Fruit fly (Drosophila melanogaster) whole organism, adult: Measurements from ENCODE around the gene Jhbp5.

Source experiments
- CG11617 ChIP-seq: fragments of 200-800 bp; sonication (Bioruptor generic); optimal IDR thresholded peaks from 2 replicates; lab custom pipeline; 2017; ENCODE audit warnings: mild to moderate bottlenecking, missing biosample characterization, missing genetic modification reagents, missing genetic modification characterization
- CG12768 ChIP-seq: fragments of 200-800 bp; sonication (Bioruptor generic); optimal IDR thresholded peaks from 2 replicates; lab custom pipeline; 2017; ENCODE audit warnings: missing biosample characterization, missing genetic modification characterization, mild to moderate bottlenecking, moderate library complexity, missing genetic modification reagents
- CG14711 ChIP-seq: fragments of 200-800 bp; sonication (Bioruptor generic); optimal IDR thresholded peaks from 2 replicates; lab custom pipeline; 2018; ENCODE audit warnings: missing biosample characterization, mild to moderate bottlenecking, missing genetic modification characterization, moderate library complexity
- CG1620 ChIP-seq: fragments of 200-800 bp; sonication (Bioruptor generic); optimal IDR thresholded peaks from 2 replicates; lab custom pipeline; 2016; ENCODE audit warnings: missing biosample characterization, missing genetic modification characterization
- CG33017 ChIP-seq: fragments of 200-800 bp; sonication (Bioruptor generic); optimal IDR thresholded peaks from 2 replicates; lab custom pipeline; 2018; ENCODE audit warnings: missing biosample characterization, mild to moderate bottlenecking, missing genetic modification characterization, moderate library complexity
- CG5204 ChIP-seq: fragments of 200-800 bp; sonication (Bioruptor generic); optimal IDR thresholded peaks from 2 replicates; lab custom pipeline; 2016; ENCODE audit warnings: missing biosample characterization, missing genetic modification characterization
- CG7045 ChIP-seq: fragments of 200-800 bp; sonication (Bioruptor generic); optimal IDR thresholded peaks from 2 replicates; lab custom pipeline; 2017; ENCODE audit warnings: missing biosample characterization, mild to moderate bottlenecking, missing genetic modification characterization
- CG7101 ChIP-seq: fragments of 200-800 bp; sonication (Bioruptor generic); optimal IDR thresholded peaks from 2 replicates; lab custom pipeline; 2018; ENCODE audit warnings: missing biosample characterization, mild to moderate bottlenecking, missing genetic modification characterization, moderate library complexity
- Clk ChIP-seq: fragments of 200-800 bp; sonication (Bioruptor generic); optimal IDR thresholded peaks from 2 replicates; lab custom pipeline; 2017; ENCODE audit warnings: missing biosample characterization, missing genetic modification characterization
- Crg-1 ChIP-seq: fragments of 200-800 bp; sonication (Bioruptor generic); optimal IDR thresholded peaks from 2 replicates; lab custom pipeline; 2016; ENCODE audit warnings: missing biosample characterization, missing genetic modification characterization
- Hr96 ChIP-seq: fragments of 200-800 bp; sonication (Bioruptor generic); optimal IDR thresholded peaks from 2 replicates; lab custom pipeline; 2016; ENCODE audit warnings: missing biosample characterization, missing genetic modification characterization
- Mnt ChIP-seq: fragments of 200-800 bp; sonication (Bioruptor generic); optimal IDR thresholded peaks from 2 replicates; lab custom pipeline; 2016; ENCODE audit warnings: missing biosample characterization, mild to moderate bottlenecking, missing genetic modification characterization
- bab1 ChIP-seq: fragments of 200-800 bp; sonication (Bioruptor generic); optimal IDR thresholded peaks from 3 replicates; lab custom pipeline; 2019; ENCODE audit warnings: missing biosample characterization, mild to moderate bottlenecking, missing genetic modification characterization, moderate library complexity
- cic ChIP-seq: fragments of 200-800 bp; sonication (Bioruptor generic); optimal IDR thresholded peaks from 2 replicates; lab custom pipeline; 2017; ENCODE audit warnings: missing biosample characterization, mild to moderate bottlenecking, missing genetic modification characterization, moderate library complexity
- cnc ChIP-seq, 2 experiments: fragments of >200 bp; optimal IDR thresholded peaks; 2 replicates each; lab custom pipeline; 2017
- kay ChIP-seq: fragments of 200-800 bp; sonication (Bioruptor generic); peaks from one replicate; lab custom pipeline; 2016; ENCODE audit warnings: missing biosample characterization, missing genetic modification characterization, borderline replicate concordance
- ovo ChIP-seq: fragments of 200-800 bp; sonication (Bioruptor generic); optimal IDR thresholded peaks from 2 replicates; lab custom pipeline; 2016; ENCODE audit warnings: missing biosample characterization, missing genetic modification characterization
- pad ChIP-seq: fragments of 200-800 bp; sonication (Bioruptor generic); optimal IDR thresholded peaks from 3 replicates; lab custom pipeline; 2017; ENCODE audit warnings: missing biosample characterization, missing genetic modification characterization, mild to moderate bottlenecking, moderate library complexity, missing genetic modification reagents
- tj ChIP-seq: fragments of 200-800 bp; sonication (Bioruptor generic); optimal IDR thresholded peaks from 3 replicates; lab custom pipeline; 2017; ENCODE audit warnings: missing biosample characterization, mild to moderate bottlenecking, missing genetic modification characterization, moderate library complexity
- toe ChIP-seq: fragments of 200-800 bp; sonication (Bioruptor generic); optimal IDR thresholded peaks from 2 replicates; lab custom pipeline; 2016; ENCODE audit warnings: missing biosample characterization, missing genetic modification characterization

The Jhbp5 gene

dm6 chr3R:16011698-16012332, 34.1 kb downstream of the Jhbp5 start:
- TF ChIP-seq tj (GFP tag; lab: Kevin White, UChicago): peak; percentile 56
- peak; percentile 49 for TF ChIP-seq CG11617
- peak; percentile 23 for TF ChIP-seq CG14711
- peak; percentile 92 for TF ChIP-seq cic
- peak; percentile 91 for TF ChIP-seq kay (GFP tag; lab: Kevin White, UChicago)
- no peak for TF ChIP-seq CG1620
- no peak for TF ChIP-seq toe
- TF ChIP-seq CG7101 (tag; lab: Kevin White, UChicago): peak; percentile 45
- peak; percentile 6 for TF ChIP-seq Crg-1
- peak; percentile 57 for TF ChIP-seq ovo
- TF ChIP-seq Mnt (GFP tag; lab: Kevin White, UChicago): peak; percentile 52
- TF ChIP-seq Hr96 (GFP tag; lab: Kevin White, UChicago): peak; percentile 62
- peak; percentile 74 for TF ChIP-seq Clk (GFP tag; lab: Kevin White, UChicago)
- TF ChIP-seq CG33017 (tag; lab: Kevin White, UChicago): peak; percentile 49
- peak; percentile 69 for TF ChIP-seq CG12768 (GFP tag; lab: Kevin White, UChicago)
- TF ChIP-seq bab1: no peak
- no peak for TF ChIP-seq CG5204 (GFP tag; lab: Kevin White, UChicago)
- peak; percentile 71 for TF ChIP-seq CG7045 (GFP tag; lab: Kevin White, UChicago)
- no peak for TF ChIP-seq cnc (optimal IDR thresholded peaks at IDR 0.05; lab: Kevin White, UChicago)
- TF ChIP-seq pad (GFP tag; lab: Kevin White, UChicago): peak; percentile 46

DNA sequence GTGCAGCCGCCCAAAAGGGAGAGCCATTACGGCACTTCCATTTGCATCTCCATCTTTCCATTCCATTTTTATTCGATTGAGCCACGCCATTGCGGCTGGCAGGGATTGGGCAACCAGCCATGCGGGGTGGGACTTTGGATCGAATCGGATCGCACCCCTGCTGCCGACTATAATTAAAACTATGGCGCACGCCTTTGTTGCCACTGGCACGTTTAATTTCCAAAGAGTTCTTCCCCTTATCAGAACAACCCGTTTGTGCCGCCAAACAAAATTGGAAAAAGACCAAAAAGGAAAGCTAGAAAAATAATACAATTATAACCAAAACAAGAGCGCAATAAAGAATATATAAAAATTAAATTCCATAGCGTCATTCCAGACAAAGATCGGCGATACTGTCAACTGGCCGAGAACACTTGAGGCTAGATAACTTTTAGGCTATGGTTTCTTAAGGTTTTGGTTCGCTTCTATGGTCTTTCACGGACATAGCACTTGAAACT, 35.9 kb downstream of the Jhbp5 start:
- TF ChIP-seq kay (GFP tag; lab: Kevin White, UChicago): peak; percentile 75
- TF ChIP-seq cic: no peak

DNA sequence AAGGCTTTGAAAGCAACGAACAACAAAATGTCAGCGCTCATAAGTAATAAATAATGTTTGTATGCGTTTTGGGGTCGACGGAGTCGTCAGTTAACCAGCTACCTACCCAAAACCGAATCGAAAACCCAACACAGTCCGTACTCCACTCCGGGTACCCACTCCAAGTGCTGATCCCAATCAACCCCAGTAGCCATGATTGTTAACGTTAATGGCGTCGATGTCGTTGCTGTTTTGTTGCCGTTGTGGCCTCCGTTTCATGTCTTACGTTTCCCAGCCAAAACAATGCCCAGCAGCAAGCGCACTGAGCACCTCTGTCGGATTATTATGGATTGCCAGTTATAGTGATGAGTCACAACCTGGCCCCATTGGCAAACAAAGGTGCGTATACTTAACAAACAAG, 36.9 kb downstream of the Jhbp5 start, which contains the start of gene GATAe:
Gene GATAe, plus strand, starts transcription at position 76 of the 400 bp plus-strand sequence.
- TF ChIP-seq CG1620 (no peak), Clk (GFP tag; lab: Kevin White, UChicago) (no peak), CG7101 (tag; lab: Kevin White, UChicago) (no peak), cnc (optimal IDR thresholded peaks at IDR 0.05; lab: Kevin White, UChicago) (no peak), ovo (no peak), kay (GFP tag; lab: Kevin White, UChicago) (no peak)

dm6 chr3R:16008300-16008699, 37.6 kb downstream of the Jhbp5 start:
- no peak for TF ChIP-seq CG5204 (GFP tag; lab: Kevin White, UChicago)
- TF ChIP-seq Mnt (GFP tag; lab: Kevin White, UChicago): no peak
- TF ChIP-seq pad (GFP tag; lab: Kevin White, UChicago): no peak
- no peak for TF ChIP-seq CG12768 (GFP tag; lab: Kevin White, UChicago)
- TF ChIP-seq CG11617: no peak
- TF ChIP-seq Clk (GFP tag; lab: Kevin White, UChicago): no peak
- no peak for TF ChIP-seq bab1
- no peak for TF ChIP-seq Crg-1
- no peak for TF ChIP-seq ovo
- peak; percentile 21 for TF ChIP-seq Hr96 (GFP tag; lab: Kevin White, UChicago)
- no peak for TF ChIP-seq tj (GFP tag; lab: Kevin White, UChicago)
- TF ChIP-seq cic: peak; percentile 45
- no peak for TF ChIP-seq CG33017 (tag; lab: Kevin White, UChicago)

DNA sequence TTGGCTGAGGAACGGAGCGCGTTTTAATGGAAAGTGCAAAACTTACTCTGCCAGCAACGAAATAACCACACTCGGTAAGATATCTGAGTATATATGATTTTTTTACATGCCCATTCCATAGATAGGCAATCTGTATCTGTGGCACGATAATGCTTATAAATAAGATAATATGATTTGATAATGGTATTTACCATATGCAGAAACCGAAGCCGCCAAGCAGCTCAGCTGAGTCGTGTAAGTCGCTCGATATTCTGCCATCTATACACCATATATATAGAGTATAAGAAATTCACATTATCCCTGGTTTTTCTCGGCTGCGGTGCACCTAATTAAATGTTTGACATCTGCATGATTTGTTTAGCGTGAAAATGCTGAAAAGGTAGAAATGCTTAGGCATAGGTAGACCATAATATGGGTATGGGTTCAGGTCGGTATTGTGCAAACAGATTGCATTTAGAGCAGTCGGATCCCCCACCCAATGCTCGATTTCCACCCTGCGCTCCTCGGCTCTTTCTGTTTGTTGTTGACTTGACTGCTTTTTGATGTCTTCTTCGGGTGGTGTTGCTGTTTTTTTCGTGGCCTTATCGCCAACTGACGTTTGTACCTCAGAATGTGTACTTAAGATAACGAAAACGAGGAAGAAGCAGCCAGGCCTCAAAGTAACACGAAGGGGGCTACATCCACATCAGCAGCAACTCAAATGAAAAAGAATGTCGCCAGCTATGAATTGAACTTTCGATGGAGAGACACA, 38.9 kb downstream of the Jhbp5 start:
- peak; percentile 16 for TF ChIP-seq Mnt (GFP tag; lab: Kevin White, UChicago)
- TF ChIP-seq kay (GFP tag; lab: Kevin White, UChicago): peak; percentile 68
- TF ChIP-seq bab1: no peak

dm6 chr3R:16005943-16006342, 40.0 kb downstream of the Jhbp5 start:
- TF ChIP-seq kay (GFP tag; lab: Kevin White, UChicago) (peak; percentile 52), Crg-1 (peak; percentile 25), CG14711 (peak; percentile 25), ovo (peak; percentile 55), CG7045 (GFP tag; lab: Kevin White, UChicago) (no peak), bab1 (no peak), CG7101 (tag; lab: Kevin White, UChicago) (peak; percentile 50), CG12768 (GFP tag; lab: Kevin White, UChicago) (peak; percentile 26)
